Fruit fly (Drosophila melanogaster) whole organism, embryonic: ENCODE measurements around the gene eIF4A.

Source experiments
- Adf1 ChIP-seq: fragments of 200-800 bp; sonication (Bioruptor generic); IDR thresholded peaks from 2 replicates; pipeline ENCODE4 v1.3.6; 2022; ENCODE audit warnings: missing biosample characterization, missing genetic modification characterization
- Bteb2 ChIP-seq: fragments of 200-800 bp; sonication (Bioruptor generic); optimal IDR thresholded peaks from 2 replicates; lab custom pipeline; 2016; ENCODE audit warnings: missing biosample characterization, missing genetic modification characterization
- CG10959 ChIP-seq: fragments of 200-800 bp; sonication (Bioruptor generic); IDR thresholded peaks from 2 replicates; pipeline ENCODE4 v1.3.6; 2022; ENCODE audit warnings: missing biosample characterization, missing genetic modification characterization
- CG14014 ChIP-seq: fragments of 200-800 bp; sonication (Bioruptor generic); IDR thresholded peaks from 2 replicates; pipeline ENCODE4 v1.3.6; 2022; ENCODE audit warnings: missing biosample characterization, missing genetic modification characterization
- CG16813 ChIP-seq: fragments of 200-800 bp; sonication (Bioruptor generic); IDR thresholded peaks from 3 replicates; pipeline ENCODE4 v1.3.6; 2022; ENCODE audit warnings: missing biosample characterization, missing genetic modification characterization; ENCODE audit not compliant: partially characterized antibody
- CG17186 ChIP-seq: fragments of 200-800 bp; sonication (Bioruptor generic); optimal IDR thresholded peaks from 3 replicates; lab custom pipeline; 2017; ENCODE audit warnings: missing biosample characterization, missing genetic modification reagents, missing genetic modification characterization
- CG17568 ChIP-seq: fragments of 200-800 bp; sonication (Bioruptor generic); optimal IDR thresholded peaks from 2 replicates; lab custom pipeline; 2018; ENCODE audit warnings: missing biosample characterization, mild to moderate bottlenecking, missing genetic modification characterization, moderate library complexity
- CG2712 ChIP-seq: fragments of 200-800 bp; optimal IDR thresholded peaks from 3 replicates; lab custom pipeline; 2019; ENCODE audit warnings: missing biosample characterization, mild to moderate bottlenecking, missing genetic modification characterization, moderate library complexity
- CG3065 ChIP-seq: fragments of 200-800 bp; sonication (Bioruptor generic); optimal IDR thresholded peaks from 2 replicates; lab custom pipeline; 2016; ENCODE audit warnings: missing biosample characterization, missing genetic modification characterization
- CG5953 ChIP-seq: fragments of 200-800 bp; sonication (Bioruptor generic); IDR thresholded peaks from 2 replicates; pipeline ENCODE4 v1.3.6; 2022; ENCODE audit warnings: missing biosample characterization, missing genetic modification characterization
- CG6654 ChIP-seq: fragments of 200-800 bp; sonication (Bioruptor generic); optimal IDR thresholded peaks from 2 replicates; lab custom pipeline; 2017; ENCODE audit warnings: missing biosample characterization, mild to moderate bottlenecking, missing genetic modification characterization
- CG6683 ChIP-seq: fragments of 200-800 bp; sonication (Bioruptor generic); optimal IDR thresholded peaks from 2 replicates; lab custom pipeline; 2017; ENCODE audit warnings: missing biosample characterization, mild to moderate bottlenecking, missing genetic modification characterization, missing genetic modification reagents
- CG6689 ChIP-seq: fragments of 200-800 bp; sonication (Bioruptor generic); IDR thresholded peaks from 2 replicates; pipeline ENCODE4 v1.3.6; 2022; ENCODE audit warnings: missing biosample characterization, missing genetic modification characterization
- CG7556 ChIP-seq: fragments of 200-800 bp; sonication (Bioruptor generic); optimal IDR thresholded peaks from 2 replicates; lab custom pipeline; 2017; ENCODE audit warnings: missing biosample characterization, mild to moderate bottlenecking, missing genetic modification characterization
- CG7839 ChIP-seq: fragments of 200-800 bp; sonication (Bioruptor generic); optimal IDR thresholded peaks from 3 replicates; lab custom pipeline; 2018; ENCODE audit warnings: missing biosample characterization, mild to moderate bottlenecking, missing genetic modification characterization, moderate library complexity
- CG8281 ChIP-seq: fragments of 200-800 bp; sonication (Bioruptor generic); optimal IDR thresholded peaks from 2 replicates; lab custom pipeline; 2018; ENCODE audit warnings: missing biosample characterization, mild to moderate bottlenecking, missing genetic modification characterization, moderate library complexity
- CG9727 ChIP-seq: fragments of 200-800 bp; sonication (Bioruptor generic); optimal IDR thresholded peaks from 3 replicates; lab custom pipeline; 2017; ENCODE audit warnings: missing biosample characterization, mild to moderate bottlenecking, missing genetic modification characterization
- CG9797 ChIP-seq: fragments of 200-800 bp; sonication (Bioruptor generic); optimal IDR thresholded peaks from 3 replicates; lab custom pipeline; 2018; ENCODE audit warnings: missing biosample characterization, mild to moderate bottlenecking, missing genetic modification characterization
- CoRest ChIP-seq: fragments of 200-800 bp; sonication (Bioruptor generic); optimal IDR thresholded peaks from 3 replicates; lab custom pipeline; 2018; ENCODE audit warnings: missing biosample characterization, mild to moderate bottlenecking, missing genetic modification characterization, moderate library complexity
- Elba2 ChIP-seq: fragments of 200-800 bp; sonication (Bioruptor generic); optimal IDR thresholded peaks from 3 replicates; lab custom pipeline; 2016; ENCODE audit warnings: missing biosample characterization, missing genetic modification characterization
- Ets97D ChIP-seq: fragments of 200-800 bp; sonication (Bioruptor generic); optimal IDR thresholded peaks from 3 replicates; lab custom pipeline; 2016; ENCODE audit warnings: missing biosample characterization, missing genetic modification characterization
- HHEX ChIP-seq: fragments of 200-800 bp; sonication (Bioruptor generic); optimal IDR thresholded peaks from 3 replicates; lab custom pipeline; 2017; ENCODE audit warnings: missing biosample characterization, mild to moderate bottlenecking, missing genetic modification characterization, missing genetic modification reagents
- Hr3 ChIP-seq: fragments of 200-800 bp; sonication (Bioruptor generic); optimal IDR thresholded peaks from 3 replicates; lab custom pipeline; 2016; ENCODE audit warnings: missing biosample characterization, missing genetic modification characterization
- Lim3 ChIP-seq: fragments of 200-800 bp; sonication (Bioruptor generic); IDR thresholded peaks from 2 replicates; pipeline ENCODE4 v1.3.6; 2022; ENCODE audit warnings: missing biosample characterization, missing genetic modification characterization
- Mrtf ChIP-seq: fragments of 200-800 bp; sonication (Bioruptor generic); IDR thresholded peaks from 3 replicates; pipeline ENCODE4 v1.3.6; 2022; ENCODE audit warnings: missing biosample characterization, missing genetic modification characterization
- NC2α ChIP-seq: fragments of 200-800 bp; sonication (Bioruptor generic); optimal IDR thresholded peaks from 2 replicates; lab custom pipeline; 2016; ENCODE audit warnings: missing biosample characterization, missing genetic modification characterization
- NC2β ChIP-seq: fragments of 200-800 bp; sonication (Bioruptor generic); optimal IDR thresholded peaks from 2 replicates; lab custom pipeline; 2016; ENCODE audit warnings: missing biosample characterization, missing genetic modification characterization
- Oli ChIP-seq: fragments of 200-800 bp; sonication (Bioruptor generic); optimal IDR thresholded peaks from 2 replicates; lab custom pipeline; 2018; ENCODE audit warnings: missing biosample characterization, mild to moderate bottlenecking, missing genetic modification characterization, moderate library complexity
- Pdp1 ChIP-seq, 2 experiments: fragments of 200-800 bp; sonication (Bioruptor generic); optimal IDR thresholded peaks; 3 replicates each; lab custom pipeline; 2016; ENCODE audit warnings: missing biosample characterization in 2 of 2, missing genetic modification characterization in 2 of 2, mild to moderate bottlenecking in 1 of 2, moderate library complexity in 1 of 2
- Rfx ChIP-seq: fragments of 200-800 bp; sonication (Bioruptor generic); IDR thresholded peaks from 2 replicates; pipeline ENCODE4 v1.3.6; 2022; ENCODE audit warnings: missing biosample characterization, missing genetic modification characterization
- Side ChIP-seq: fragments of 200-800 bp; sonication (Bioruptor generic); optimal IDR thresholded peaks from 2 replicates; lab custom pipeline; 2016; ENCODE audit warnings: missing biosample characterization, missing genetic modification characterization
- Sox100B ChIP-seq: fragments of 200-800 bp; sonication (Bioruptor generic); optimal IDR thresholded peaks from 3 replicates; lab custom pipeline; 2018; ENCODE audit warnings: missing biosample characterization, mild to moderate bottlenecking, missing genetic modification characterization
- Stat92E ChIP-seq, 3 experiments: fragments of >200 bp in 2 of 3; fragments of 200-800 bp in 1 of 3; sonication (Bioruptor generic) in 1 of 3; optimal IDR thresholded peaks; 2 replicates each; lab custom pipeline; 2017 to 2019; ENCODE audit warnings: missing biosample characterization in 3 of 3, missing genetic modification characterization in 3 of 3, mild to moderate bottlenecking in 1 of 3, moderate library complexity in 1 of 3
- bowl ChIP-seq: fragments of 200-800 bp; sonication (Bioruptor generic); IDR thresholded peaks from 2 replicates; pipeline ENCODE4 v1.3.6; 2022; ENCODE audit warnings: missing biosample characterization, missing genetic modification characterization
- dmrt99B ChIP-seq: fragments of 200-800 bp; sonication (Bioruptor generic); optimal IDR thresholded peaks from 2 replicates; lab custom pipeline; 2018; ENCODE audit warnings: missing biosample characterization, mild to moderate bottlenecking, missing genetic modification characterization, moderate library complexity
- ems ChIP-seq: fragments of 200-800 bp; sonication (Bioruptor generic); optimal IDR thresholded peaks from 3 replicates; lab custom pipeline; 2016; ENCODE audit warnings: missing biosample characterization, missing genetic modification characterization
- esg ChIP-seq: fragments of 200-800 bp; sonication (Bioruptor generic); conservative IDR thresholded peaks from 2 replicates; pipeline ENCODE4 v1.3.6; 2022; ENCODE audit warnings: missing biosample characterization, missing genetic modification characterization
- fru ChIP-seq: fragments of >200 bp; optimal IDR thresholded peaks from 2 replicates; lab custom pipeline; 2017
- ftz-f1 ChIP-seq: fragments of 200-800 bp; sonication (Bioruptor generic); optimal IDR thresholded peaks from 2 replicates; lab custom pipeline; 2016; ENCODE audit warnings: missing biosample characterization, missing genetic modification characterization
- gce ChIP-seq: fragments of 200-800 bp; sonication (Bioruptor generic); IDR thresholded peaks from 3 replicates; pipeline ENCODE4 v1.3.6; 2022; ENCODE audit warnings: missing biosample characterization, missing genetic modification characterization
- grau ChIP-seq: fragments of 200-800 bp; optimal IDR thresholded peaks from 3 replicates; lab custom pipeline; 2019; ENCODE audit warnings: missing biosample characterization, mild to moderate bottlenecking, missing genetic modification characterization, moderate library complexity
- gsb ChIP-seq: fragments of 200-800 bp; sonication (Bioruptor generic); IDR thresholded peaks from 2 replicates; pipeline ENCODE4 v1.3.6; 2022; ENCODE audit warnings: missing biosample characterization, missing genetic modification characterization
- lilli ChIP-seq: fragments of 200-800 bp; sonication (Bioruptor generic); optimal IDR thresholded peaks from 3 replicates; lab custom pipeline; 2016; ENCODE audit warnings: missing biosample characterization, missing genetic modification characterization
- peb ChIP-seq: fragments of 200-800 bp; sonication (Bioruptor generic); IDR thresholded peaks from 2 replicates; pipeline ENCODE4 v1.3.6; 2022; ENCODE audit warnings: missing biosample characterization, missing genetic modification characterization
- pfk ChIP-seq: fragments of 200-800 bp; sonication (Bioruptor generic); optimal IDR thresholded peaks from 2 replicates; lab custom pipeline; 2018; ENCODE audit warnings: missing biosample characterization, mild to moderate bottlenecking, missing genetic modification characterization, moderate library complexity
- repo ChIP-seq: fragments of 200-800 bp; sonication (Bioruptor generic); optimal IDR thresholded peaks from 2 replicates; lab custom pipeline; 2016; ENCODE audit warnings: missing biosample characterization, missing genetic modification characterization
- shn ChIP-seq: fragments of 200-800 bp; sonication (Bioruptor generic); optimal IDR thresholded peaks from 3 replicates; lab custom pipeline; 2016; ENCODE audit warnings: missing biosample characterization, missing genetic modification characterization
- unpg ChIP-seq: fragments of 200-800 bp; sonication (Bioruptor generic); optimal IDR thresholded peaks from 3 replicates; lab custom pipeline; 2018; ENCODE audit warnings: missing biosample characterization, mild to moderate bottlenecking, missing genetic modification characterization, moderate library complexity
- vfl ChIP-seq: fragments of 200-800 bp; sonication (Bioruptor generic); optimal IDR thresholded peaks from 2 replicates; lab custom pipeline; 2016; ENCODE audit warnings: missing biosample characterization, missing genetic modification characterization
- zf30C ChIP-seq: fragments of 200-800 bp; sonication (Bioruptor generic); optimal IDR thresholded peaks from 3 replicates; lab custom pipeline; 2018; ENCODE audit warnings: missing biosample characterization, mild to moderate bottlenecking, missing genetic modification characterization
- zfh1 ChIP-seq: fragments of 200-800 bp; sonication (Bioruptor generic); IDR thresholded peaks from 3 replicates; pipeline ENCODE4 v1.3.6; 2022; ENCODE audit warnings: missing biosample characterization, missing genetic modification characterization

The eIF4A gene

DNA sequence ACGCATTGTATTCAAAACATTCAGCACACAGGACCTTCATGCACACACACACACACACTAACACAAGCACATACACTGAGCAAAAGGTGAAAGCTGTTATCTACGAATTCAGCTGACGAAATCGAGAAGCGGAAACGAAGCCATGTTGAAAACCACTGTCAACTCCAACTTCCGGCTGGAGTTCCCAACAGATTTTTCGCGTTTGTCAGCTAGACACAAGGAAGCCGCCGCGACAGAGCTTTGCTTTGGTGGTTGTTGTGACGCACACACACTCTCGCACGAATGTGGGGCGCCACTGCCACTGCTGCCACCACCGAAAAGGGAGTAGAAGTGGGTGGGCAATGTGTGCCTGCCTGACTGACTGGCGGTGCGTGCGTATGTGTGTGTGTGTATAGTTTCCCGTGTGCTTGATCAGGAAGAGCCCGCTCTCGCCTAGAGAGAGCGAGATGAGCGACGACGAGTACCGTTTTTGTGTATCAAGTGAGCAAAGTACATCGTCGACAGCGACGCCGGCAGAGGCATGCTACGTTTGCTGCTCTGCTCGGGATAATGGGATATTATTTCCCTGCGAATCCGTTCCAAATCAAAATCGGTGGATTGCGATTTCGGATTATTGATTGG is 16.2 kb downstream of the eIF4A start (continued):
- peak; percentile 1 for TF ChIP-seq CG7556 (GFP tag; lab: Kevin White, UChicago)
- TF ChIP-seq CG10959 (GFP tag; lab: Robert Waterston, UW), result no peak
- TF ChIP-seq Hr3 (GFP tag; lab: Kevin White, UChicago), result no peak
- TF ChIP-seq dmrt99B (tag; lab: Kevin White, UChicago), result no peak
- peak; percentile 97 for TF ChIP-seq Ets97D (GFP tag; lab: Kevin White, UChicago)
- no peak for TF ChIP-seq CG6654 (GFP tag; lab: Kevin White, UChicago)
- TF ChIP-seq CG14014 (GFP tag; lab: Robert Waterston, UW), result no peak
- TF ChIP-seq CG17568 (GFP tag; lab: Kevin White, UChicago), result no peak
- TF ChIP-seq Adf1 (GFP tag; lab: Robert Waterston, UW), result peak; percentile 79
- TF ChIP-seq peb, result no peak
- TF ChIP-seq pfk, result no peak
- no peak for TF ChIP-seq NC2α (GFP tag; lab: Kevin White, UChicago)
- peak; percentile 75 for TF ChIP-seq Sox100B (GFP tag; lab: Kevin White, UChicago)
- no peak for TF ChIP-seq ems (GFP tag; lab: Kevin White, UChicago)
- TF ChIP-seq CG7839 (tag; lab: Kevin White, UChicago), result no peak
- no peak for TF ChIP-seq ftz-f1 (GFP tag; lab: Kevin White, UChicago)
- no peak for TF ChIP-seq CG3065
- TF ChIP-seq Pdp1 (GFP tag; optimal IDR thresholded peaks at IDR 0.05; lab: Kevin White, UChicago), result no peak
- TF ChIP-seq gsb, result peak; percentile 34; the same call in 1 of the 2 replicates
- peak; percentile 5; the same call in 1 of the 3 replicates for TF ChIP-seq zfh1
- TF ChIP-seq CG2712 (tag; lab: Kevin White, UChicago), result peak; percentile 49
- no peak for TF ChIP-seq CG5953 (GFP tag; lab: Robert Waterston, UW)
- no peak for TF ChIP-seq NC2β (GFP tag; lab: Kevin White, UChicago)
- no peak for TF ChIP-seq esg (GFP tag; lab: Robert Waterston, UW)
- peak; percentile 66 for TF ChIP-seq zf30C (GFP tag; lab: Kevin White, UChicago)
- no peak for TF ChIP-seq Stat92E (GFP tag; optimal IDR thresholded peaks at IDR 0.05; lab: Kevin White, UChicago)
- TF ChIP-seq fru, result no peak
- TF ChIP-seq Bteb2 (GFP tag; lab: Kevin White, UChicago), result no peak
- TF ChIP-seq CG6683 (GFP tag; lab: Kevin White, UChicago), result peak; percentile 41
- peak; percentile 34 for TF ChIP-seq Oli (tag; lab: Kevin White, UChicago)
- peak; percentile 33 for TF ChIP-seq CG8281 (tag; lab: Kevin White, UChicago)
- TF ChIP-seq shn, result peak; percentile 1
- TF ChIP-seq vfl (GFP tag; lab: Kevin White, UChicago), result no peak
- TF ChIP-seq CG6689, result peak; percentile 27
- TF ChIP-seq bowl, result no peak
- no peak for TF ChIP-seq CG17186 (GFP tag; lab: Kevin White, UChicago)
- TF ChIP-seq unpg, result peak; percentile 51
- no peak for TF ChIP-seq repo
- no peak for TF ChIP-seq Elba2 (GFP tag; lab: Kevin White, UChicago)
- peak; percentile 34 for TF ChIP-seq grau (tag; lab: Kevin White, UChicago)
- TF ChIP-seq Lim3 (GFP tag; lab: Robert Waterston, UW), result no peak
- TF ChIP-seq Mrtf (GFP tag; lab: Robert Waterston, UW), result no peak
- TF ChIP-seq HHEX, result peak; percentile 77
- TF ChIP-seq lilli, result no peak
- TF ChIP-seq gce (GFP tag; lab: Robert Waterston, UW), result peak; percentile 37; the same call in 1 of the 3 replicates
- TF ChIP-seq CG9797, result peak; percentile 27
- peak; percentile 39 for TF ChIP-seq CoRest (tag; lab: Kevin White, UChicago)
- peak; percentile 67 for TF ChIP-seq CG9727 (GFP tag; lab: Kevin White, UChicago)
- peak; percentile 28; the same call in 1 of the 2 replicates for TF ChIP-seq Rfx (GFP tag; lab: Robert Waterston, UW)
- TF ChIP-seq Side (GFP tag; lab: Kevin White, UChicago), result peak; percentile 48
- TF ChIP-seq CG16813, result no peak
